Worm (Caenorhabditis elegans) whole organism, L3 larva: ENCODE results near the gene F13B12.1.

Experiments
- R02D3.7 ChIP-seq: fragments of 150-350 bp; optimal IDR thresholded peaks from 2 replicates; lab custom pipeline; 2014; ENCODE audit warnings: missing biosample characterization, missing genetic modification characterization
- ZK546.5 ChIP-seq: sonication (generic microtip); optimal IDR thresholded peaks from 2 replicates; lab custom pipeline; 2017; ENCODE audit warnings: missing biosample characterization, missing genetic modification characterization
- ama-1 ChIP-seq: fragments of 150-350 bp; optimal IDR thresholded peaks from 2 replicates; lab custom pipeline; 2018
- ceh-16 ChIP-seq: sonication (generic microtip); optimal IDR thresholded peaks from 2 replicates; lab custom pipeline; 2017; ENCODE audit warnings: missing biosample characterization, missing genetic modification characterization
- ceh-28 ChIP-seq: fragments of 150-350 bp; optimal IDR thresholded peaks from 2 replicates; lab custom pipeline; 2014; ENCODE audit warnings: missing biosample characterization, missing genetic modification reagents, missing genetic modification characterization
- ceh-82 ChIP-seq: fragments of 150-350 bp; optimal IDR thresholded peaks from 2 replicates; lab custom pipeline; 2014; ENCODE audit warnings: missing biosample characterization, missing genetic modification characterization
- ceh-9 ChIP-seq: sonication (generic microtip); optimal IDR thresholded peaks from 2 replicates; lab custom pipeline; 2018; ENCODE audit warnings: missing biosample characterization, missing genetic modification characterization
- egl-5 ChIP-seq: fragments of 150-350 bp; optimal IDR thresholded peaks from 2 replicates; lab custom pipeline; 2017; ENCODE audit warnings: missing biosample characterization, missing genetic modification reagents, missing genetic modification characterization, inconsistent platforms
- elt-1 ChIP-seq: fragments of 150-350 bp; optimal IDR thresholded peaks from 2 replicates; lab custom pipeline; 2014; ENCODE audit warnings: missing biosample characterization, missing genetic modification characterization
- elt-2 ChIP-seq: sonication (generic microtip); optimal IDR thresholded peaks from 2 replicates; lab custom pipeline; 2016; ENCODE audit warnings: missing genetic modification reagents, mild to moderate bottlenecking, missing genetic modification characterization, missing compliant biosample characterization
- elt-3 ChIP-seq, 3 experiments: fragments of 150-350 bp in 1 of 3; sonication (generic microtip) in 2 of 3; optimal IDR thresholded peaks; 2 replicates in 2 of 3; 4 replicates in 1 of 3; lab custom pipeline; 2014 to 2017; ENCODE audit warnings: missing biosample characterization in 3 of 3, missing genetic modification characterization in 3 of 3
- eor-1 ChIP-seq, 2 experiments: fragments of 150-350 bp; optimal IDR thresholded peaks; 2 replicates each; lab custom pipeline; 2014 to 2018; ENCODE audit warnings: missing biosample characterization in 2 of 2, missing genetic modification characterization in 2 of 2
- fkh-2 ChIP-seq: fragments of 150-350 bp; optimal IDR thresholded peaks from 2 replicates; lab custom pipeline; 2014; ENCODE audit warnings: missing biosample characterization, missing genetic modification reagents, missing genetic modification characterization
- fos-1 ChIP-seq: fragments of 150-350 bp; optimal IDR thresholded peaks from 2 replicates; lab custom pipeline; 2014; ENCODE audit warnings: missing biosample characterization, missing genetic modification characterization
- jun-1 ChIP-seq: fragments of 150-350 bp; optimal IDR thresholded peaks from 2 replicates; lab custom pipeline; 2014; ENCODE audit warnings: missing biosample characterization, missing genetic modification reagents, missing genetic modification characterization
- lin-39 ChIP-seq: fragments of 150-350 bp; optimal IDR thresholded peaks from 2 replicates; lab custom pipeline; 2018; ENCODE audit warnings: missing biosample characterization, missing genetic modification reagents, missing genetic modification characterization
- lsy-12 ChIP-seq: sonication (generic microtip); optimal IDR thresholded peaks from 2 replicates; lab custom pipeline; 2016; ENCODE audit warnings: mild to moderate bottlenecking, missing genetic modification characterization, missing compliant biosample characterization
- mdl-1 ChIP-seq: fragments of 150-350 bp; optimal IDR thresholded peaks from 2 replicates; lab custom pipeline; 2014; ENCODE audit warnings: missing biosample characterization, missing genetic modification characterization
- mml-1 ChIP-seq: fragments of 150-350 bp; sonication (generic microtip); optimal IDR thresholded peaks from 3 replicates; lab custom pipeline; 2014; ENCODE audit warnings: missing biosample characterization, missing genetic modification characterization
- nfya-1 ChIP-seq: sonication (generic microtip); optimal IDR thresholded peaks from 2 replicates; lab custom pipeline; 2017; ENCODE audit warnings: missing genetic modification characterization, mild to moderate bottlenecking, missing compliant biosample characterization, antibody characterized with exemption, moderate library complexity; ENCODE audit not compliant: insufficient read depth
- nhr-12 ChIP-seq: fragments of 150-350 bp; optimal IDR thresholded peaks from 2 replicates; lab custom pipeline; 2014; ENCODE audit warnings: missing biosample characterization, missing genetic modification characterization
- nhr-25 ChIP-seq: sonication (generic microtip); optimal IDR thresholded peaks from 2 replicates; lab custom pipeline; 2017; ENCODE audit warnings: missing biosample characterization, missing genetic modification characterization
- nhr-43 ChIP-seq: sonication (generic microtip); optimal IDR thresholded peaks from 2 replicates; lab custom pipeline; 2016; ENCODE audit warnings: mild to moderate bottlenecking, missing genetic modification characterization, missing compliant biosample characterization; ENCODE audit not compliant: poor library complexity, severe bottlenecking
- nhr-67 ChIP-seq: fragments of 150-350 bp; optimal IDR thresholded peaks from 2 replicates; lab custom pipeline; 2014; ENCODE audit warnings: missing biosample characterization, missing genetic modification characterization
- nhr-76 ChIP-seq: fragments of 150-350 bp; sonication (generic microtip); optimal IDR thresholded peaks from 5 replicates; lab custom pipeline; 2014; ENCODE audit warnings: missing biosample characterization, missing genetic modification characterization
- pha-4 ChIP-seq: fragments of 150-350 bp; optimal IDR thresholded peaks from 2 replicates; lab custom pipeline; 2014; ENCODE audit warnings: missing biosample characterization, missing genetic modification reagents, missing genetic modification characterization
- pqm-1 ChIP-seq: fragments of 150-350 bp; optimal IDR thresholded peaks from 2 replicates; lab custom pipeline; 2017; ENCODE audit warnings: missing biosample characterization, missing genetic modification characterization, inconsistent platforms
- sea-2 ChIP-seq: fragments of 150-350 bp; sonication (generic microtip); optimal IDR thresholded peaks from 4 replicates; lab custom pipeline; 2014; ENCODE audit warnings: missing biosample characterization, missing genetic modification reagents, missing genetic modification characterization
- skn-1 ChIP-seq: fragments of 150-350 bp; optimal IDR thresholded peaks from 2 replicates; lab custom pipeline; 2014; ENCODE audit warnings: missing biosample characterization, missing genetic modification characterization
- unc-62 ChIP-seq: fragments of 150-350 bp; sonication (generic microtip); optimal IDR thresholded peaks from 4 replicates; lab custom pipeline; 2014; ENCODE audit warnings: missing biosample characterization, missing genetic modification reagents, missing genetic modification characterization
- zag-1 ChIP-seq: fragments of 150-350 bp; optimal IDR thresholded peaks from 2 replicates; lab custom pipeline; 2014; ENCODE audit warnings: missing biosample characterization, missing genetic modification characterization
- ztf-11 ChIP-seq: fragments of 150-350 bp; optimal IDR thresholded peaks from 2 replicates; lab custom pipeline; 2014; ENCODE audit warnings: missing biosample characterization, missing genetic modification characterization
- ztf-4 ChIP-seq: fragments of 150-350 bp; optimal IDR thresholded peaks from 2 replicates; lab custom pipeline; 2014; ENCODE audit warnings: missing biosample characterization, missing genetic modification characterization

The F13B12.1 gene

ce11 chrIV:10424535-10424934, at the start of gene F13B12.1:
Gene F13B12.1, minus strand, starts transcription at chrIV:10424635.
- TF ChIP-seq nhr-76 = no peak
- peak; percentile 25 for TF ChIP-seq zag-1 (tag; lab: Kevin White, UChicago)
- TF ChIP-seq sea-2 (GFP tag; lab: Kevin White, UChicago) = no peak

DNA sequence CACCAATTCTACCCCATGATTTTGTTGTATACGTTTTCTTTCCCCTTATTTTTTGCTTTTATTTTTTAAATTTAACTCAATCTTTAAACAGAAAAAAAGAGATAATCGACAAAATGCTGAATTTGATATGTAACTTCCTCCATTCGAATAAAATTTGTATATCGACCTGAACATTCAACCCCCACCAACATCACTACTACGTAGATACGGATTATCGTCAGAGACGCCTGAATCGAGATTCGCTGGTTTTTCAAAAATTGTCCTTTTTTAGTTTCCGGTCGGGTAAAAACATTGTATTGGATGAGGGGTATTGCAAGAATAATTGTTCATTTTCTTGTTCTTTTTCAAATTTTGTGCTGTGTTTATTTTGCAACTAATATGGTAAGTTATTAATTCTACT, 48.0 kb upstream of the F13B12.1 start, which contains the start of gene bgnt-1.1:
Gene bgnt-1.1, plus strand, starts transcription at position 301 of the 400 bp plus-strand sequence.
- TF ChIP-seq pha-4 (tag; lab: Kevin White, UChicago) (no peak), elt-1 (tag; lab: Kevin White, UChicago) (no peak), nhr-67 (tag; lab: Kevin White, UChicago) (no peak), pqm-1 (tag; lab: Kevin White, UChicago) (no peak), mdl-1 (no peak), fkh-2 (tag; lab: Kevin White, UChicago) (no peak), ceh-82 (no peak), ztf-11 (tag; lab: Kevin White, UChicago) (no peak), nhr-25 (tag; lab: Kevin White, UChicago) (no peak), ZK546.5 (tag; lab: Kevin White, UChicago) (no peak), ceh-28 (tag; lab: Kevin White, UChicago) (no peak), nhr-76 (no peak)

- peak; percentile 75 for TF ChIP-seq pqm-1 (tag; lab: Kevin White, UChicago)
- TF ChIP-seq jun-1 = peak; percentile 36
- TF ChIP-seq fos-1 (tag; lab: Kevin White, UChicago) = no peak
- TF ChIP-seq ztf-4 (tag; lab: Kevin White, UChicago) = no peak
- TF ChIP-seq egl-5 (tag; lab: Kevin White, UChicago) = no peak
- no peak for TF ChIP-seq ama-1 (lab: Kevin White, UChicago)
- TF ChIP-seq elt-2 = peak; percentile 88
Observed at ce11 chrIV:10469494-10469893, 45.1 kb upstream of the F13B12.1 start, which contains the start of gene ugt-44. Gene ugt-44, plus strand, starts transcription at chrIV:10469741.

ce11 chrIV:10468662-10469061, 44.2 kb upstream of the F13B12.1 start:
- TF ChIP-seq ZK546.5 (tag; lab: Kevin White, UChicago) (no peak), pqm-1 (tag; lab: Kevin White, UChicago) (peak; percentile 45)

DNA sequence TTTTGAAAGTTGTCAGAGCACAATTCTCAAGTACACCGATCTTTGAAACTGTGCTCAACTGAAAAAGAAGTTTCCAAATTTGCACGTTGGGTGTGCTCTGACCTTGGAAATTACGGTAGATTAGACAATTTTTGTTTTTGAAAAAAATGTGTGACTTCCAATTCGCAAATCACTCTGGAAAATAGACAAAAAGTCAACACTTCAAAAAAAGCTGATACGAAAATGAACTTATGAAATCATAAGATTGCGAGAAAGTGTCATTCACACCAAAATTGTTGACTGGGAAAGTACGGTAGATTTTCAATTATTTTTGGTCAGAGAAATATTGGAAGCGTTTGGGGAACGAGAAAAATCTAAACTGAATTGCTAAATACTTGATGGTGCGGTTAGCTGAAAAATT, 42.9 kb upstream of the F13B12.1 start:
- TF ChIP-seq sea-2 (GFP tag; lab: Kevin White, UChicago) = no peak
- no peak for TF ChIP-seq lsy-12 (tag; lab: Kevin White, UChicago)
- TF ChIP-seq pha-4 (tag; lab: Kevin White, UChicago) = peak; percentile 2
- no peak for TF ChIP-seq jun-1
- TF ChIP-seq ceh-16 (tag; lab: Kevin White, UChicago) = no peak
- TF ChIP-seq mml-1 (tag; lab: Kevin White, UChicago) = no peak
- no peak for TF ChIP-seq egl-5 (tag; lab: Kevin White, UChicago)
- no peak for TF ChIP-seq fkh-2 (tag; lab: Kevin White, UChicago)
- TF ChIP-seq nhr-43 (tag; lab: Kevin White, UChicago) = no peak
- no peak for TF ChIP-seq mdl-1
- TF ChIP-seq unc-62 = no peak
- no peak for TF ChIP-seq nfya-1
- TF ChIP-seq lin-39 (tag; lab: Kevin White, UChicago) = no peak
- TF ChIP-seq elt-3 (tag; optimal IDR thresholded peaks at IDR 0.05; lab: Kevin White, UChicago) = no peak
- peak; percentile 66 for TF ChIP-seq elt-2
- TF ChIP-seq nhr-25 (tag; lab: Kevin White, UChicago) = no peak
- TF ChIP-seq eor-1 (tag; optimal IDR thresholded peaks at IDR 0.05; lab: Kevin White, UChicago) = no peak
- TF ChIP-seq nhr-12 (tag; lab: Kevin White, UChicago) = no peak
- TF ChIP-seq skn-1 = no peak
- no peak for TF ChIP-seq R02D3.7
- peak; percentile 2 for TF ChIP-seq pqm-1 (tag; lab: Kevin White, UChicago)

DNA sequence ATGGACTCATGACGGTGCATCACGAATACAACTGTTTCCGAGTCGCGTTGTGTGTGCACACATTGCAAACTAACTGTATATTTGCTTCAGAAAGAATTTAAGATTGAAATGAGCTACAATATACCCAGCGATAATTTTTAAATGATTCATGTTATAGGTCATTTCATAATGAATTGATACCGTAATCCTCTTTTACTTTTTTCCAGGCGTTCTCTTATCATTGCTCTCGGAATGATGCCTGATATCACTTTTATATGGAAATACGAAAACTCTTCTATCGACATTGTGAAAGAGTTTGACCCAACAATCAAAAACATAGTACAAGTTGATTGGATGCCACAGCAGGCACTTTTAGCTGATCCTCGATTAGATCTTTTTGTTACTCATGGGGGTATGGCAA, 42.0 kb upstream of the F13B12.1 start:
- no peak for TF ChIP-seq elt-3 (tag; optimal IDR thresholded peaks at IDR 0.05; lab: Kevin White, UChicago)
- peak; percentile 84 for TF ChIP-seq pqm-1 (tag; lab: Kevin White, UChicago)
- peak; percentile 85 for TF ChIP-seq elt-2
- no peak for TF ChIP-seq nhr-12 (tag; lab: Kevin White, UChicago)
- no peak for TF ChIP-seq lsy-12 (tag; lab: Kevin White, UChicago)
- TF ChIP-seq ceh-9 (tag; lab: Kevin White, UChicago) = no peak
- TF ChIP-seq, all 47 proteins: peak for 2
